Worm (Caenorhabditis elegans) whole organism, late embryonic: ENCODE results near the gene ttyh-1.

ENCODE experiments used
- ceh-22 ChIP-seq: sonication (generic microtip); optimal IDR thresholded peaks from 2 replicates; lab custom pipeline; 2017; ENCODE audit warnings: missing biosample characterization, missing genetic modification characterization
- dmd-4 ChIP-seq: sonication (generic microtip); optimal IDR thresholded peaks from 2 replicates; lab custom pipeline; 2016; ENCODE audit warnings: borderline replicate concordance, missing genetic modification characterization, missing compliant biosample characterization
- pha-4 ChIP-seq: fragments of 150-350 bp; optimal IDR thresholded peaks from 2 replicates; lab custom pipeline; 2018; ENCODE audit warnings: missing biosample characterization, missing genetic modification reagents, missing genetic modification characterization
- sox-4 ChIP-seq: sonication (generic microtip); optimal IDR thresholded peaks from 2 replicates; lab custom pipeline; 2017; ENCODE audit warnings: mild to moderate bottlenecking, missing genetic modification characterization, inconsistent platforms, missing compliant biosample characterization
- tbx-2 ChIP-seq: sonication (generic microtip); optimal IDR thresholded peaks from 2 replicates; lab custom pipeline; 2016; ENCODE audit warnings: missing genetic modification characterization, missing compliant biosample characterization

- TF ChIP-seq tbx-2 (tag; lab: Kevin White, UChicago) (no peak), ceh-22 (tag; lab: Kevin White, UChicago) (no peak), pha-4 (tag; lab: Kevin White, UChicago) (no peak), dmd-4 (tag; lab: Kevin White, UChicago) (no peak), sox-4 (no peak)
These were observed 37.4 kb downstream of the ttyh-1 start, which contains the start of gene slo-2 for ce11 chrX:11405908-11406307.
